Worm (Caenorhabditis elegans): ENCODE results near the gene H23L24.4.
A peak's percentile ranks its signal among the peaks of the same experiment; 100 is the strongest.

The H23L24.4 gene

DNA sequence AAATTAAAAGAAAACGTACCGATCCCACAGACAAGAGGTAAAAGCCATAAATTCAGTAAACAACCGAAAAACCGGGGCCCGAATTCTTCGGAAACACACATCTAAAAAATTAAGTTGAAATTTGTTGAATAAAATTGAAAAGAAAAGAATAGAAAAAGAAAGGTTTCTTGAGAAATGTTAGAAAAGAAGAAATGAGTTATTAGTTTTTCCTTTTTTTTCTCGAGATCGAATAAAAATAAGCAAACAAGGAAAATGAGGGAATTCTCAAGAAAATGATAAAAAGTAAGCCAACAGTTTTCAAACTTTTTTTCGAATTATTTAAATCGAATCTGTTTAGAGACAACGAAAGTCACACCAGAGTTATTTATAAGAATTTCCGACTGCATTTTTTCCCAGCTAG, at the start of gene H23L24.4:
TSS of gene H23L24.4 (minus strand) at position 101 of the 400 bp plus-strand sequence.
- no peak for TF ChIP-seq ref-1 (GFP tag; conservative IDR thresholded peaks at IDR 0.05)
- no peak for TF ChIP-seq cog-1 (tag; optimal IDR thresholded peaks at IDR 0.05)
- no peak for TF ChIP-seq ztf-29 (GFP tag; IDR thresholded peaks at IDR 0.05)
- no peak for TF ChIP-seq med-1 (GFP tag; optimal IDR thresholded peaks at IDR 0.05; ENCODE audit: insufficient read depth)
- no peak for TF ChIP-seq tab-1 (GFP tag; IDR thresholded peaks at IDR 0.05)

DNA sequence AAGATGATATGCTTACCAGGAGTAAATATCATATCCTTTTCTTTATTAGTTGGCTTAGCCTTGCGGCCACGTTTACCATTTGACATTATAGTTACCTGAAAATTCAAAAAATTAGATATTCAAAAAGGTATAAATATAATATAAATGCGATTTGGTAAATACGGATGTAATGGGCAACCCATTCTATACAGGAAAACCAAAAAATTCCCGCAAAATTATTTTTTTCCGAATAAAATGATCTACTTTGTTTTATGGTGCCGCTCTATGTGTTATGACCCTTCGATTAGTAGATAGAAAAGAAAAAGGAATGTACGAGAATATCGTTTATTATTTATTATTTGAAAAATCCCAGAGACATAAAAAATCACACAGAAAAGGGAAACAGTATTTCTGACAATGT, 49.3 kb upstream of the H23L24.4 start, which contains the start of gene elli-1:
TSS of gene elli-1 (minus strand) at position 101 of the 400 bp plus-strand sequence.
- TF ChIP-seq ztf-29 (GFP tag; IDR thresholded peaks at IDR 0.05) (no peak), T22C8.4 (GFP tag; IDR thresholded peaks at IDR 0.05) (no peak), klf-2 (GFP tag; conservative IDR thresholded peaks at IDR 0.05) (no peak), tab-1 (GFP tag; IDR thresholded peaks at IDR 0.05) (no peak), med-1 (GFP tag; optimal IDR thresholded peaks at IDR 0.05; ENCODE audit: insufficient read depth) (no peak), ref-1 (GFP tag; conservative IDR thresholded peaks at IDR 0.05) (no peak), cog-1 (tag; optimal IDR thresholded peaks at IDR 0.05) (no peak), ztf-23 (GFP tag; IDR thresholded peaks at IDR 0.05) (no peak), flt-1 (GFP tag; IDR thresholded peaks at IDR 0.05) (no peak)

DNA sequence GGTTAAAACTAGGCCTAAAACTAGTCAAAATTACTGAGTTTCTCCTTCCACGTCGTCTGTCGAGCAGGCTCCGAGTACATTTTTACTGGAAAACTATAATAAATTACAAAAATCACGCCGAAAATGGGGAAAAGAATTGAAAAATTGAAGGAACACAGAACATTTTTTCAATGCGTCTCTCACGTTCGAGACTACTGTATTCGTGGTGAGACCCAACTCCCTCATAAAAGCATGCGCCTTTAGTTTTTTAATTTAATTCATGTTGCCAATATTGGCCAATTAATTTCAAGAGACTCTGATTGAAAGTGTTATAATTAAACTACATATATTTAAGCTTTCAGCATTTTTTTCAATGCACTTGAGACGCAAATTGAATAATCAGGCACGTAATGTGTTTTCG, 48.7 kb upstream of the H23L24.4 start:
- TF ChIP-seq flt-1 (GFP tag; IDR thresholded peaks at IDR 0.05) (no peak), cog-1 (tag; optimal IDR thresholded peaks at IDR 0.05) (no peak), tab-1 (GFP tag; IDR thresholded peaks at IDR 0.05) (no peak), ztf-23 (GFP tag; IDR thresholded peaks at IDR 0.05) (no peak), T22C8.4 (GFP tag; IDR thresholded peaks at IDR 0.05) (no peak), med-1 (GFP tag; optimal IDR thresholded peaks at IDR 0.05; ENCODE audit: insufficient read depth) (no peak), ztf-29 (GFP tag; IDR thresholded peaks at IDR 0.05) (no peak), klf-2 (GFP tag; conservative IDR thresholded peaks at IDR 0.05) (no peak), ref-1 (GFP tag; conservative IDR thresholded peaks at IDR 0.05) (no peak)

DNA sequence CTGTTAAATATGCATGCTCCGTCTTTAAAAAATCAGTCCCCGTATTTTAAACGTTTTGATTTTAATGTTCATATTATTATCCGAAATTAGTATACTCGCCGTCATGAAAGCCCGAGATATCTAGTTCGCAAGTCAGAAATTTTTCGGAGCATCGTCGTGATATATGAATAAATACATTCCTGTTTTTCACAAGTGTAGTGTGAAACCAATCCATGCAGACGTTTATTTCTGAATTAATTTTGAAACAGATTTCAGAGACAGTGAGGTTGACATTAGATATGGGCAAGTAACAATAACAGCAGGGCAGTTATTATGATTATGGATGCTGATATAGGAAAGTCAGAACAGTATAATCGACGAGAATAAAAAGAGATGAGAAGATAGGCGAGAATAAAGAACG, 47.1 kb upstream of the H23L24.4 start:
- no peak for TF ChIP-seq cog-1 (tag; optimal IDR thresholded peaks at IDR 0.05)
- no peak for TF ChIP-seq flt-1 (GFP tag; IDR thresholded peaks at IDR 0.05)
- TF ChIP-seq med-1 (GFP tag; optimal IDR thresholded peaks at IDR 0.05; ENCODE audit: insufficient read depth), result no peak
- no peak for TF ChIP-seq tab-1 (GFP tag; IDR thresholded peaks at IDR 0.05)
- no peak for TF ChIP-seq T22C8.4 (GFP tag; IDR thresholded peaks at IDR 0.05)
- no peak for TF ChIP-seq ztf-29 (GFP tag; IDR thresholded peaks at IDR 0.05)
- TF ChIP-seq ref-1 (GFP tag; conservative IDR thresholded peaks at IDR 0.05), result no peak
- TF ChIP-seq ztf-23 (GFP tag; IDR thresholded peaks at IDR 0.05), result no peak
- no peak for TF ChIP-seq klf-2 (GFP tag; conservative IDR thresholded peaks at IDR 0.05)

DNA sequence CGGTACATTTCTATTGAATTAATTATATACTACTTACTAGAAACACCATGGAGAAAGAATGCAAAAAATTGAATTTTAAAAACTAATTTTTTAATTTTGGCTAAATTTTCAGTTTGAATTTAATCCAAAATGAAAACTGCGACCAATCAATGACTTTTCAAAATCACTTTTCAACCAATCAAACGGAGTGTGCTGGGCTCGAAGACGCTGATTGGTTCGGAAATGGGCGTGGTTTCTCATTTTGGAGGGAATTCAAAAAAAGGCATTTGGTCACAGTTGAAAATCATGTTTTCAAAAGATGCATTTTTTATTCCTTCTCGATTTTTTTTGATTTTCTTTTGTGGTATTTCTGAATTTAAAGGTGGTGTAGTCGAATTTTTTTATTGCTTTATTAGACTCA, 43.6 kb upstream of the H23L24.4 start:
- TF ChIP-seq ztf-23 (GFP tag; IDR thresholded peaks at IDR 0.05) (no peak), ref-1 (GFP tag; conservative IDR thresholded peaks at IDR 0.05) (no peak), med-1 (GFP tag; optimal IDR thresholded peaks at IDR 0.05; ENCODE audit: insufficient read depth) (no peak), T22C8.4 (GFP tag; IDR thresholded peaks at IDR 0.05) (no peak), ztf-29 (GFP tag; IDR thresholded peaks at IDR 0.05) (no peak), tab-1 (GFP tag; IDR thresholded peaks at IDR 0.05) (no peak), cog-1 (tag; optimal IDR thresholded peaks at IDR 0.05) (no peak)

DNA sequence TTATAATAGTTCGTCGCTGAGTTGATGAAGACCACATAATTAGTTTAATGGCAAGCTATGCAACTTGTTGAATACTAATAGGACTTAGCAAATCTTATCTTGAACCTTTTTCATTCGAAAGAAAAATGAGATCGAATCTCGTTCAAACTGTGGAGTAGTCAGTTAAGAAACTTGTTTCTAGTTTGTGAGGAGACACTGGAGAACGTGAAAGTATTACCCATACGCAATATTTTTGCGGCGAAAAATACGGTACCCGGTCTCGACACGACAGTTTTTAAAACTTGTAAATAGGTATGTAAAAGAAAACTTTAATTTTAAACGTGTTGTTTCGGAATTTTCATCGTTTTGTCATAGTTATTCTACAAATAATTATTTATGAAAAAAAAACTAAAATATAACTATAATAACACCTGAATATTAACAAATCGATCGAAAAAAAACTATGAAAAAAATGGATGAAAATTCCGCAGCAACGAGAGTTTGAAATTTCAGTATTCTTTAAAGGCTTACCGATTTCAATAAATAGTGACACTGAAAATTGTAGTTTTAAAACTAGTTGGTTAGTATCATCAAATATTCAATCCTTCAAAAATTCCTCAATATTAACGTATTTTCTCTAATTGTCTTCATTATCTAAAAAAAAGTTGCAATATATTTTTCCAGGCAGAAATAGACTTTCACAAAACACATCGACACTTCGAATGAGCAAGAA, 40.3 kb upstream of the H23L24.4 start, which contains the start of the genes F20C5.7 and parg-1:
TSS of gene F20C5.7 (minus strand) at position 101 of the 712 bp plus-strand sequence.
TSS of gene parg-1 (plus strand) at position 662 of the 712 bp plus-strand sequence.
- TF ChIP-seq T22C8.4 (GFP tag; IDR thresholded peaks at IDR 0.05) (no peak), tab-1 (GFP tag; IDR thresholded peaks at IDR 0.05) (no peak), ztf-23 (GFP tag; IDR thresholded peaks at IDR 0.05) (no peak), klf-2 (GFP tag; conservative IDR thresholded peaks at IDR 0.05) (no peak), ztf-29 (GFP tag; IDR thresholded peaks at IDR 0.05) (no peak), cog-1 (tag; optimal IDR thresholded peaks at IDR 0.05) (no peak), ref-1 (GFP tag; conservative IDR thresholded peaks at IDR 0.05) (no peak), flt-1 (GFP tag; IDR thresholded peaks at IDR 0.05) (no peak), med-1 (GFP tag; optimal IDR thresholded peaks at IDR 0.05; ENCODE audit: insufficient read depth) (no peak)

DNA sequence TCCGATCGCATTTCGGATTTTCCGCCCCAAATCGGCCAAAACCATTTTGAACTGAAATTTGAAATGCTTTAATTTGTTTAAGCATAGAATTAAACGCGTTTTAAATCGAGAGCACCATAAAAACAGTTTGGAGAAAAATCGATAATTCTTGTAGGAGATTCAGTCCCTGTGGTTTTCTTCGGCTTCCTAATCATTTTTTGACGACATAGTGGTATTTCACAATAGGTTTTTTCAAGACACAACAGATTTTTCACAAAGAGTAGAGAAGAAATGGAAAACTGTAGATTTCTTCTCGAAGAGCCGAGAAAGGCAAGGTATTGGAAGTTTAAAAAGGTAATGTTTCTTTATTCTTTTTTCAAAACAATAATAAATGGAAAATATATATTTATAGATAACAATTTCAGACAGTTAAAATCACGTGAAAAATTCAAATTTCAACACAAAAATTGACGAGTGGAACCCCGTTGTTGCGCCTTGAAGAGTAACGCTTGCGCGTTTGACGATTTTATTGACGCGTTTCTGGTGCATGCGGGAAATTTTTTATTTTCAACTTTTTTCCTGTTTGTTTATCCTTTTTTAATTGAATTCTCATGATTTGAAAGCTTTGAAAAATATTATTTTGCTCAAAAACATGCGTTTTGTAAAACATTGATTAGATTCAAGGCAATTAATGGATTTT, 38.4 kb upstream of the H23L24.4 start, which contains the start of gene F21D5.7:
TSS of gene F21D5.7 (minus strand) at position 51 of the 679 bp plus-strand sequence.
- TF ChIP-seq med-1 (GFP tag; optimal IDR thresholded peaks at IDR 0.05; ENCODE audit: insufficient read depth) (no peak), T22C8.4 (GFP tag; IDR thresholded peaks at IDR 0.05) (0 out of 2 replicates have a peak, but pooled peaks have one; percentile 34)

DNA sequence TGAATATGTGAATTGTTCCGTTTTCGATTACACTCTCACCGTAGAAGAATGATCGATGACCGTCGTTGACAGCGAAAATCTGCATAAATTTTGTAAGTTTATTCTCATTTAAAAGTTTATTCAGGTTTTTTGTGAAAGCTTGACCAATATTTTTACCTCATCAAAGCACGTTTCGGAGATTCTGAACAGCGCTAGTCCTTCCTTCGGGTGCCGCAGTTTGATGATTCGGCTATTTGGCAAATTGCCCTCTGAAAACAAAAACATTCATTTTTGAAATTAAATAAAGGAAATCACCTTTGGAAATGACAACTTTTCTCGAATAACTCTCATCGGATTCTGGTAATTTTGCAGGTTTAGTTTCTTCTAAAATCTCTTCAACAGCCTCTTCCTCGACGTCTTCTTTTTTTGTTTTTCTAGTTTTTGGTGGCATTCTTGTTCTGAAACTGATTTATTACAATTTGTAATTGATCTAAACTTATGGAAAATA, 35.6 kb upstream of the H23L24.4 start, which contains the start of gene F21D5.6:
TSS of gene F21D5.6 (minus strand) at position 437 of the 487 bp plus-strand sequence.
- TF ChIP-seq flt-1 (GFP tag; IDR thresholded peaks at IDR 0.05) (0 out of 2 replicates have a peak, but pooled peaks have one; percentile 33), tab-1 (GFP tag; IDR thresholded peaks at IDR 0.05) (no peak)

DNA sequence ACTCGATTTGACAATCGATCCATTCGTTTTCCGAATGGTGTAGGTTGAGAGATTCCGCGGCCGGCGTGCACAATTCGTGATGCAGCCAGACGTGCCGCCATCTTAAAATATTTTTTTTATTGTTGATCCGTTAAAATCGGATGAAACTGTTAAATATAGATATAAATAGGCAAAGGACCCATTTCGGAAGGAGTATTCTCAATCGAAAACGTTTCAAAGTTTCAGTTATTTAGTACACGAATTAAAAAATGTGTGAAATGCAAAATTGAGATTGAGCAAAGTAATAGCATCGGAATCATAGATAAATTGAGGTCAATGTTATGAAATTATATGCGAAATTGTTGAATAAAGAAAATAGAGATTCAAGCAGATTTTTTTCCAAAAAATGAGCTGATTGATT, 34.5 kb upstream of the H23L24.4 start, which contains the start of gene mrps-33:
TSS of gene mrps-33 (minus strand) at position 101 of the 400 bp plus-strand sequence.
- TF ChIP-seq T22C8.4 (GFP tag; IDR thresholded peaks at IDR 0.05) (no peak), ztf-29 (GFP tag; IDR thresholded peaks at IDR 0.05) (no peak), klf-2 (GFP tag; conservative IDR thresholded peaks at IDR 0.05) (no peak), med-1 (GFP tag; optimal IDR thresholded peaks at IDR 0.05; ENCODE audit: insufficient read depth) (no peak), cog-1 (tag; optimal IDR thresholded peaks at IDR 0.05) (no peak), flt-1 (GFP tag; IDR thresholded peaks at IDR 0.05) (no peak), ztf-23 (GFP tag; IDR thresholded peaks at IDR 0.05) (no peak), tab-1 (GFP tag; IDR thresholded peaks at IDR 0.05) (no peak), ref-1 (GFP tag; conservative IDR thresholded peaks at IDR 0.05) (no peak)
